Comparison of ENCODE assay signal across 1 fruit fly cellular context in genomic region chr3L:1668504-1668903, dm6.
TF ChIP-seq lines count a peak whose summit lies in the region.

TSS of gene RpL23A (minus strand) at chr3L:1668654.

TF ChIP-seq in whole organism, embryonic, 481 proteins besides CTCF, POLR2A, EP300 and RAD21 (continued from another document):
- TF ChIP-seq amos (GFP tag; IDR thresholded peaks at IDR 0.05; lab: Robert Waterston, UW; ENCODE audit: partially characterized antibody), result peak; percentile 73
- TF ChIP-seq shn (GFP tag; optimal IDR thresholded peaks at IDR 0.05; lab: Kevin White, UChicago), result peak; percentile 98
- peak; percentile 88 for TF ChIP-seq CG16815 (GFP tag; optimal IDR thresholded peaks at IDR 0.05; lab: Kevin White, UChicago)
- TF ChIP-seq oc (tag; optimal IDR thresholded peaks at IDR 0.05; lab: Kevin White, UChicago), result peak; percentile 88
- TF ChIP-seq Xrp1 (GFP tag; IDR thresholded peaks at IDR 0.05; lab: Robert Waterston, UW), result peak; percentile 78
- peak; percentile 96 for TF ChIP-seq CG9817 (tag; optimal IDR thresholded peaks at IDR 0.05; lab: Kevin White, UChicago)
- peak; percentile 81 for TF ChIP-seq ab (GFP tag; optimal IDR thresholded peaks at IDR 0.05; lab: Kevin White, UChicago)
- peak; percentile 95 for TF ChIP-seq Bteb2 (GFP tag; optimal IDR thresholded peaks at IDR 0.05; lab: Kevin White, UChicago)
- TF ChIP-seq CG7928 (GFP tag; optimal IDR thresholded peaks at IDR 0.05; lab: Kevin White, UChicago), result peak; percentile 74
- peak; percentile 82 for TF ChIP-seq CG18262 (tag; optimal IDR thresholded peaks at IDR 0.05; lab: Kevin White, UChicago)
- peak; percentile 87 for TF ChIP-seq CG7556 (GFP tag; optimal IDR thresholded peaks at IDR 0.05; lab: Kevin White, UChicago)
- peak; percentile 89 for TF ChIP-seq CG17361 (GFP tag; IDR thresholded peaks at IDR 0.05; lab: Robert Waterston, UW)
- peak; percentile 98 for TF ChIP-seq sens (GFP tag; lab: Kevin White, UChicago)
- TF ChIP-seq Stat92E (GFP tag; optimal IDR thresholded peaks at IDR 0.05; lab: Kevin White, UChicago), result peak in 1 of 3 experiments; percentile 91
- TF ChIP-seq Ravus (GFP tag; IDR thresholded peaks at IDR 0.05; lab: Robert Waterston, UW), result peak; percentile 62
- TF ChIP-seq CG16813 (GFP tag; IDR thresholded peaks at IDR 0.05; lab: Robert Waterston, UW; ENCODE audit: partially characterized antibody), result peak; percentile 62
- peak; percentile 99 for TF ChIP-seq MESR4 (GFP tag; optimal IDR thresholded peaks at IDR 0.05; lab: Kevin White, UChicago)
- TF ChIP-seq Drgx (GFP tag; IDR thresholded peaks at IDR 0.05; lab: Robert Waterston, UW), result peak; percentile 70
- peak; percentile 97 for TF ChIP-seq NfI (GFP tag; optimal IDR thresholded peaks at IDR 0.05; lab: Kevin White, UChicago)
- peak; percentile 95 for TF ChIP-seq bab2 (GFP tag; optimal IDR thresholded peaks at IDR 0.05; lab: Kevin White, UChicago)
- TF ChIP-seq CG13123 (GFP tag; optimal IDR thresholded peaks at IDR 0.05; lab: Kevin White, UChicago), result peak; percentile 92
- TF ChIP-seq z (GFP tag; IDR thresholded peaks at IDR 0.05; lab: Robert Waterston, UW), result peak; percentile 39; the same call in 1 of the 3 replicates
- TF ChIP-seq Poxn (GFP tag; IDR thresholded peaks at IDR 0.05; lab: Robert Waterston, UW), result peak; percentile 63
- TF ChIP-seq Hr51 (GFP tag; optimal IDR thresholded peaks at IDR 0.05; lab: Kevin White, UChicago), result peak; percentile 79 to 97
- TF ChIP-seq CG18619 (GFP tag; optimal IDR thresholded peaks at IDR 0.05; lab: Kevin White, UChicago), result peak; percentile 98
- peak; percentile 89 for TF ChIP-seq CG10274 (GFP tag; optimal IDR thresholded peaks at IDR 0.05; lab: Kevin White, UChicago)
- peak; percentile 92 for TF ChIP-seq sr (GFP tag; IDR thresholded peaks at IDR 0.05; lab: Robert Waterston, UW)
- peak; percentile 99 for TF ChIP-seq dm (GFP tag; optimal IDR thresholded peaks at IDR 0.05; lab: Kevin White, UChicago)
- TF ChIP-seq MTF-1 (GFP tag; optimal IDR thresholded peaks at IDR 0.05; lab: Kevin White, UChicago; ENCODE audit: borderline replicate concordance), result peak; percentile 97
- peak; percentile 98 for TF ChIP-seq HmgZ (tag; optimal IDR thresholded peaks at IDR 0.05; lab: Kevin White, UChicago)
- peak; percentile 83 for TF ChIP-seq CG6254 (GFP tag; optimal IDR thresholded peaks at IDR 0.05; lab: Kevin White, UChicago)
- TF ChIP-seq Jarid2 (GFP tag; optimal IDR thresholded peaks at IDR 0.05; lab: Kevin White, UChicago), result peak; percentile 85
- TF ChIP-seq pan (optimal IDR thresholded peaks at IDR 0.05; lab: Kevin White, UChicago), result no peak
- peak in 1 of 2 experiments; percentile 93 for TF ChIP-seq pan (GFP tag; optimal IDR thresholded peaks at IDR 0.05 in 1 of 2, IDR thresholded peaks at IDR 0.05 in 1 of 2)
- TF ChIP-seq Spps (tag; optimal IDR thresholded peaks at IDR 0.05; lab: Kevin White, UChicago), result peak; percentile 83
- peak; percentile 92 for TF ChIP-seq PHDP (tag; optimal IDR thresholded peaks at IDR 0.05; lab: Kevin White, UChicago)
- TF ChIP-seq D19A (tag; optimal IDR thresholded peaks at IDR 0.05; lab: Kevin White, UChicago), result peak; percentile 63
- peak; percentile 92 for TF ChIP-seq Atf6 (GFP tag; IDR thresholded peaks at IDR 0.05; lab: Robert Waterston, UW)
